Worm (Caenorhabditis elegans) whole organism, L1 larva: Measurements from ENCODE around the gene slcr-46.1.

ENCODE experiments used
- ceh-90 ChIP-seq: sonication (generic microtip); optimal IDR thresholded peaks from 2 replicates; lab custom pipeline; 2016; ENCODE audit warnings: missing genetic modification characterization, missing compliant biosample characterization
- ces-1 ChIP-seq: fragments of 150-350 bp; optimal IDR thresholded peaks from 2 replicates; lab custom pipeline; 2014; ENCODE audit warnings: missing biosample characterization, missing genetic modification reagents, missing genetic modification characterization
- elt-2 ChIP-seq: sonication (generic microtip); optimal IDR thresholded peaks from 2 replicates; lab custom pipeline; 2016; ENCODE audit warnings: missing genetic modification characterization, mild to moderate bottlenecking, inconsistent platforms, missing compliant biosample characterization, missing genetic modification reagents
- grh-1 ChIP-seq: fragments of 200-800 bp; sonication (Bioruptor generic); IDR thresholded peaks from 2 replicates; pipeline ENCODE4 v1.3.6; 2022; ENCODE audit warnings: missing genetic modification reagents, missing genetic modification characterization, missing compliant biosample characterization
- nhr-76 ChIP-seq: sonication (generic microtip); optimal IDR thresholded peaks from 2 replicates; lab custom pipeline; 2017; ENCODE audit warnings: missing biosample characterization, missing genetic modification characterization
- nhr-85 ChIP-seq: sonication (generic microtip); peaks from one replicate; lab custom pipeline; 2016; ENCODE audit warnings: missing genetic modification characterization, inconsistent platforms, missing compliant biosample characterization
- pax-3 ChIP-seq: fragments of 200-800 bp; sonication (Bioruptor generic); optimal IDR thresholded peaks from 2 replicates; lab custom pipeline; 2018; ENCODE audit warnings: mild to moderate bottlenecking, missing genetic modification characterization, moderate library complexity, missing compliant biosample characterization
- unc-130 ChIP-seq: fragments of 150-350 bp; optimal IDR thresholded peaks from 2 replicates; lab custom pipeline; 2017; ENCODE audit warnings: missing biosample characterization, missing genetic modification characterization, inconsistent platforms
- unc-62 ChIP-seq: fragments of 150-350 bp; optimal IDR thresholded peaks from 2 replicates; lab custom pipeline; 2014; ENCODE audit warnings: missing biosample characterization, missing genetic modification reagents, missing genetic modification characterization

- TF ChIP-seq pax-3 (tag; lab: Kevin White, UChicago) (no peak), nhr-85 (tag; lab: Kevin White, UChicago) (no peak), elt-2 (tag; lab: Kevin White, UChicago) (no peak), ceh-90 (tag; lab: Kevin White, UChicago) (no peak), unc-130 (tag; lab: Kevin White, UChicago) (no peak), ces-1 (no peak), unc-62 (no peak), grh-1 (GFP tag; lab: Robert Waterston, UW) (no peak), nhr-76 (no peak)
Observed at ce11 chrX:4615034-4615433, 17.1 kb upstream of the slcr-46.1 start.
